Worm (Caenorhabditis elegans) whole organism, L4/young adult: Measurements from ENCODE around the gene Y55B1AR.2.

Experiments
- W03F9.2 ChIP-seq: fragments of 150-350 bp; optimal IDR thresholded peaks from 2 replicates; lab custom pipeline; 2014; ENCODE audit warnings: missing biosample characterization, missing genetic modification characterization
- dao-5 ChIP-seq: sonication (generic microtip); optimal IDR thresholded peaks from 2 replicates; lab custom pipeline; 2016; ENCODE audit warnings: missing genotype, missing genetic modification characterization, moderate library complexity, missing compliant biosample characterization
- him-1 ChIP-seq: sonication (generic microtip); optimal IDR thresholded peaks from 2 replicates; lab custom pipeline; 2016; ENCODE audit warnings: missing genotype, missing genetic modification reagents, missing genetic modification characterization, missing compliant biosample characterization

ce11 chrIII:609549-609948 lies 11.0 kb upstream of the Y55B1AR.2 start, which contains the start of gene best-17:
- TF ChIP-seq him-1 = no peak
- no peak for TF ChIP-seq dao-5 (tag; lab: Kevin White, UChicago)
- TF ChIP-seq W03F9.2 (tag; lab: Kevin White, UChicago) = no peak
